Worm (Caenorhabditis elegans): Measurements from ENCODE around the gene F01F1.3.

F01F1.3 gene

ce11 chrIII:5908408-5908807 is 36.7 kb downstream of the F01F1.3 start, which contains the start of gene C28H8.3:
TSS of gene C28H8.3 (plus strand) at chrIII:5908700.
- no peak for TF ChIP-seq hlh-8 (tag; optimal IDR thresholded peaks at IDR 0.05)

- TF ChIP-seq nfya-1 (tag; optimal IDR thresholded peaks at IDR 0.05) = peak; percentile 55
- TF ChIP-seq elt-2 (tag; optimal IDR thresholded peaks at IDR 0.05) = peak; percentile 5
- no peak for TF ChIP-seq ztf-16 (tag; optimal IDR thresholded peaks at IDR 0.05)
These were observed 43.0 kb downstream of the F01F1.3 start for ce11 chrIII:5914717-5915116.

- no peak for TF ChIP-seq tbx-7 (tag; optimal IDR thresholded peaks at IDR 0.05)
- peak; percentile 94 for TF ChIP-seq elt-2 (tag; optimal IDR thresholded peaks at IDR 0.05)
- TF ChIP-seq ttx-3 (tag; optimal IDR thresholded peaks at IDR 0.05) = no peak
- no peak for TF ChIP-seq npax-4 (tag; optimal IDR thresholded peaks at IDR 0.05)
- no peak for TF ChIP-seq fax-1 (tag; optimal IDR thresholded peaks at IDR 0.05)
- no peak for TF ChIP-seq nhr-232 (tag; optimal IDR thresholded peaks at IDR 0.05)
- no peak for TF ChIP-seq pqm-1 (tag; optimal IDR thresholded peaks at IDR 0.05)
These were observed 44.2 kb downstream of the F01F1.3 start for ce11 chrIII:5915926-5916325.

ce11 chrIII:5917365-5917958 is 45.7 kb downstream of the F01F1.3 start:
- TF ChIP-seq elt-2 (tag; optimal IDR thresholded peaks at IDR 0.05) = peak; percentile 23
- no peak for TF ChIP-seq ceh-2 (tag; optimal IDR thresholded peaks at IDR 0.05)

ce11 chrIII:5919799-5920387 is 48.2 kb downstream of the F01F1.3 start, which contains the start of the genes tdo-2 and C28H8.2:
TSS of gene tdo-2 (minus strand) at chrIII:5919955.
TSS of gene C28H8.2 (plus strand) at chrIII:5920322.
- TF ChIP-seq ttx-3 (tag; optimal IDR thresholded peaks at IDR 0.05) (no peak), fkh-6 (tag; optimal IDR thresholded peaks at IDR 0.05) (no peak), ceh-18 (tag; optimal IDR thresholded peaks at IDR 0.05) (no peak), ceh-30 (tag; optimal IDR thresholded peaks at IDR 0.05) (no peak), tbx-7 (tag; optimal IDR thresholded peaks at IDR 0.05) (no peak), pat-9 (tag; optimal IDR thresholded peaks at IDR 0.05) (no peak), pha-2 (tag; optimal IDR thresholded peaks at IDR 0.05) (no peak), pax-1 (tag; optimal IDR thresholded peaks at IDR 0.05) (no peak), F13H6.1 (tag; optimal IDR thresholded peaks at IDR 0.05) (no peak), hlh-13 (GFP tag; optimal IDR thresholded peaks at IDR 0.05) (no peak)

- TF ChIP-seq ama-1 (optimal IDR thresholded peaks at IDR 0.05) (no peak), ceh-31 (tag; optimal IDR thresholded peaks at IDR 0.05) (no peak), elt-2 (tag; optimal IDR thresholded peaks at IDR 0.05) (peak; percentile 14)
These were observed 49.4 kb downstream of the F01F1.3 start for ce11 chrIII:5921067-5921678.

- TF ChIP-seq pha-2 (tag; optimal IDR thresholded peaks at IDR 0.05) (no peak), sox-4 (tag; optimal IDR thresholded peaks at IDR 0.05) (no peak), ceh-2 (tag; optimal IDR thresholded peaks at IDR 0.05) (no peak), elt-4 (tag; optimal IDR thresholded peaks at IDR 0.05) (no peak), pax-1 (tag; optimal IDR thresholded peaks at IDR 0.05) (no peak), ceh-6 (GFP tag; optimal IDR thresholded peaks at IDR 0.05) (no peak)
These were observed 50.5 kb downstream of the F01F1.3 start for ce11 chrIII:5922236-5922635.

All from whole organism, late embryonic.